Worm (Caenorhabditis elegans) whole organism, late embryonic: ENCODE measurements around the gene srh-252.

Experiments
- C38D4.7 ChIP-seq: fragments of 200-800 bp; sonication (Bioruptor generic); optimal IDR thresholded peaks from 2 replicates; lab custom pipeline; 2018; ENCODE audit warnings: mild to moderate bottlenecking, missing genetic modification characterization, moderate library complexity, missing compliant biosample characterization
- T23F11.4 ChIP-seq: fragments of 200-800 bp; sonication (Bioruptor generic); optimal IDR thresholded peaks from 2 replicates; lab custom pipeline; 2018; ENCODE audit warnings: mild to moderate bottlenecking, missing genetic modification characterization, missing compliant biosample characterization
- ama-1 ChIP-seq: fragments of 150-350 bp; optimal IDR thresholded peaks from 2 replicates; lab custom pipeline; 2014
- ceh-14 ChIP-seq: sonication (generic microtip); optimal IDR thresholded peaks from 2 replicates; lab custom pipeline; 2016; ENCODE audit warnings: missing genotype, missing genetic modification characterization, missing compliant biosample characterization
- ceh-18 ChIP-seq: sonication (generic microtip); optimal IDR thresholded peaks from 2 replicates; lab custom pipeline; 2016; ENCODE audit warnings: missing genetic modification characterization, missing compliant biosample characterization
- ceh-2 ChIP-seq: sonication (generic microtip); optimal IDR thresholded peaks from 2 replicates; lab custom pipeline; 2016; ENCODE audit warnings: missing genotype, missing genetic modification characterization, missing compliant biosample characterization
- ceh-24 ChIP-seq: sonication (generic microtip); optimal IDR thresholded peaks from 2 replicates; lab custom pipeline; 2016; ENCODE audit warnings: mild to moderate bottlenecking, missing genetic modification characterization, missing compliant biosample characterization
- ceh-30 ChIP-seq: fragments of 150-350 bp; optimal IDR thresholded peaks from 2 replicates; lab custom pipeline; 2014; ENCODE audit warnings: missing biosample characterization, missing genetic modification characterization
- ceh-34 ChIP-seq: sonication (generic microtip); optimal IDR thresholded peaks from 2 replicates; lab custom pipeline; 2016; ENCODE audit warnings: mild to moderate bottlenecking, missing genetic modification characterization, missing compliant biosample characterization
- ceh-48 ChIP-seq: sonication (generic microtip); optimal IDR thresholded peaks from 2 replicates; lab custom pipeline; 2016; ENCODE audit warnings: missing genetic modification characterization, inconsistent platforms, missing compliant biosample characterization
- ceh-6 ChIP-seq: fragments of 200-800 bp; sonication (Bioruptor generic); optimal IDR thresholded peaks from 2 replicates; lab custom pipeline; 2018; ENCODE audit warnings: mild to moderate bottlenecking, missing genetic modification characterization, missing compliant biosample characterization
- dve-1 ChIP-seq: sonication (generic microtip); optimal IDR thresholded peaks from 2 replicates; lab custom pipeline; 2017; ENCODE audit warnings: antibody characterized with exemption, mild to moderate bottlenecking, missing genetic modification characterization, missing compliant biosample characterization
- elt-2 ChIP-seq: sonication (generic microtip); optimal IDR thresholded peaks from 2 replicates; lab custom pipeline; 2016; ENCODE audit warnings: missing genetic modification reagents, missing genetic modification characterization, missing compliant biosample characterization
- ets-4 ChIP-seq: sonication (generic microtip); optimal IDR thresholded peaks from 2 replicates; lab custom pipeline; 2016; ENCODE audit warnings: missing genetic modification characterization, missing compliant biosample characterization
- eyg-1 ChIP-seq: sonication (generic microtip); optimal IDR thresholded peaks from 2 replicates; lab custom pipeline; 2016; ENCODE audit warnings: missing genotype, missing genetic modification characterization, missing compliant biosample characterization
- fax-1 ChIP-seq: sonication (generic microtip); optimal IDR thresholded peaks from 2 replicates; lab custom pipeline; 2016; ENCODE audit warnings: missing genotype, missing genetic modification characterization, missing compliant biosample characterization
- fkh-6 ChIP-seq: sonication (generic microtip); optimal IDR thresholded peaks from 2 replicates; lab custom pipeline; 2016; ENCODE audit warnings: missing genetic modification characterization, missing compliant biosample characterization
- gmeb-2 ChIP-seq: sonication (generic microtip); optimal IDR thresholded peaks from 2 replicates; lab custom pipeline; 2016; ENCODE audit warnings: missing genetic modification characterization, inconsistent platforms, missing compliant biosample characterization
- hlh-13 ChIP-seq: fragments of 200-800 bp; sonication (Bioruptor generic); optimal IDR thresholded peaks from 2 replicates; lab custom pipeline; 2018; ENCODE audit warnings: mild to moderate bottlenecking, missing genetic modification characterization, missing compliant biosample characterization
- hlh-6 ChIP-seq: sonication (generic microtip); optimal IDR thresholded peaks from 2 replicates; lab custom pipeline; 2016; ENCODE audit warnings: missing genotype, missing genetic modification characterization, missing compliant biosample characterization
- hlh-8 ChIP-seq: sonication (generic microtip); optimal IDR thresholded peaks from 2 replicates; lab custom pipeline; 2016; ENCODE audit warnings: missing genotype, missing genetic modification characterization, missing compliant biosample characterization
- lim-6 ChIP-seq: sonication (generic microtip); optimal IDR thresholded peaks from 2 replicates; lab custom pipeline; 2016; ENCODE audit warnings: missing genetic modification characterization, missing compliant biosample characterization
- lin-11 ChIP-seq: fragments of 200-800 bp; sonication (Bioruptor generic); optimal IDR thresholded peaks from 2 replicates; lab custom pipeline; 2018; ENCODE audit warnings: mild to moderate bottlenecking, missing genetic modification characterization, missing compliant biosample characterization
- madf-2 ChIP-seq: sonication (generic microtip); optimal IDR thresholded peaks from 2 replicates; lab custom pipeline; 2017; ENCODE audit warnings: missing genetic modification characterization, missing compliant biosample characterization
- nhr-232 ChIP-seq: sonication (generic microtip); optimal IDR thresholded peaks from 2 replicates; lab custom pipeline; 2016; ENCODE audit warnings: missing genetic modification characterization, missing compliant biosample characterization
- npax-4 ChIP-seq: sonication (generic microtip); optimal IDR thresholded peaks from 2 replicates; lab custom pipeline; 2016; ENCODE audit warnings: missing genetic modification characterization, missing compliant biosample characterization
- pax-1 ChIP-seq: fragments of 150-350 bp; optimal IDR thresholded peaks from 2 replicates; lab custom pipeline; 2014; ENCODE audit warnings: missing biosample characterization, missing genetic modification characterization
- pha-4 ChIP-seq: fragments of 150-350 bp; optimal IDR thresholded peaks from 2 replicates; lab custom pipeline; 2018; ENCODE audit warnings: missing biosample characterization, missing genetic modification reagents, missing genetic modification characterization
- pros-1 ChIP-seq: fragments of 150-350 bp; optimal IDR thresholded peaks from 2 replicates; lab custom pipeline; 2014; ENCODE audit warnings: missing biosample characterization, missing genetic modification reagents, missing genetic modification characterization
- rnt-1 ChIP-seq: sonication (generic microtip); optimal IDR thresholded peaks from 2 replicates; lab custom pipeline; 2016; ENCODE audit warnings: missing genetic modification characterization, missing compliant biosample characterization
- sox-4 ChIP-seq: sonication (generic microtip); optimal IDR thresholded peaks from 2 replicates; lab custom pipeline; 2017; ENCODE audit warnings: mild to moderate bottlenecking, missing genetic modification characterization, inconsistent platforms, missing compliant biosample characterization
- tbx-2 ChIP-seq: sonication (generic microtip); optimal IDR thresholded peaks from 2 replicates; lab custom pipeline; 2016; ENCODE audit warnings: missing genetic modification characterization, missing compliant biosample characterization
- tbx-7 ChIP-seq: sonication (generic microtip); optimal IDR thresholded peaks from 2 replicates; lab custom pipeline; 2016; ENCODE audit warnings: missing genotype, missing genetic modification characterization, missing compliant biosample characterization
- unc-3 ChIP-seq, 2 experiments: fragments of 200-800 bp in 1 of 2; sonication (Bioruptor generic) in 1 of 2; sonication (generic microtip) in 1 of 2; conservative IDR thresholded peaks in 1 of 2; optimal IDR thresholded peaks in 1 of 2; 2 replicates each; pipeline versions ENCODE4 v1.3.6 to Lab custom; 2016 to 2022; ENCODE audit warnings: missing compliant biosample characterization in 2 of 2, missing genetic modification characterization in 2 of 2, missing genetic modification reagents in 1 of 2
- unc-42 ChIP-seq: sonication (generic microtip); optimal IDR thresholded peaks from 2 replicates; lab custom pipeline; 2016; ENCODE audit warnings: missing genotype, missing genetic modification characterization, missing compliant biosample characterization
- unc-86 ChIP-seq: sonication (generic microtip); optimal IDR thresholded peaks from 2 replicates; lab custom pipeline; 2016; ENCODE audit warnings: missing genetic modification characterization, missing compliant biosample characterization
- zip-5 ChIP-seq: sonication (generic microtip); optimal IDR thresholded peaks from 2 replicates; lab custom pipeline; 2016; ENCODE audit warnings: missing genetic modification characterization, missing compliant biosample characterization

srh-252 gene

DNA sequence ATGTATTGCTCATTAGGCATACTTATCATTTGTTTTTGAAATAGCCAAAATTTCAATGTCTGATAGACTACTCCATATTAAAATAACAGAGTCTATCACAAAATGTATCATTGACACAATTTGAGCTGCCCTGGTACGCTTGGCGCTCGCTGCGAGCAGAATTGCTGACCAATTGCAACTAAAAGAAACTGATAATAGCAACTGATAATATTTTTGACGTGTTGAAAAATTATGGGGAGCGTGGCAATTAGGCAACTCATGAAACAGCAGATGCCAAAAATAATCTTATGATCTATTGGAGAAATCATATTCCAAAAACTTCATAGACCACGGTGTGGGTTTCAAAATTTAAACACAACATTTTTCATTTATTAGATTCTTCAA, 18.1 kb upstream of the srh-252 start:
- no peak for TF ChIP-seq hlh-8 (tag; lab: Kevin White, UChicago)
- TF ChIP-seq C38D4.7 (GFP tag; lab: Kevin White, UChicago): no peak
- TF ChIP-seq pax-1: no peak
- no peak for TF ChIP-seq lin-11 (tag; lab: Kevin White, UChicago)
- no peak for TF ChIP-seq sox-4 (tag; lab: Kevin White, UChicago)
- TF ChIP-seq elt-2 (tag; lab: Kevin White, UChicago): peak; percentile 32
- TF ChIP-seq, all 69 proteins: peak for 1

DNA sequence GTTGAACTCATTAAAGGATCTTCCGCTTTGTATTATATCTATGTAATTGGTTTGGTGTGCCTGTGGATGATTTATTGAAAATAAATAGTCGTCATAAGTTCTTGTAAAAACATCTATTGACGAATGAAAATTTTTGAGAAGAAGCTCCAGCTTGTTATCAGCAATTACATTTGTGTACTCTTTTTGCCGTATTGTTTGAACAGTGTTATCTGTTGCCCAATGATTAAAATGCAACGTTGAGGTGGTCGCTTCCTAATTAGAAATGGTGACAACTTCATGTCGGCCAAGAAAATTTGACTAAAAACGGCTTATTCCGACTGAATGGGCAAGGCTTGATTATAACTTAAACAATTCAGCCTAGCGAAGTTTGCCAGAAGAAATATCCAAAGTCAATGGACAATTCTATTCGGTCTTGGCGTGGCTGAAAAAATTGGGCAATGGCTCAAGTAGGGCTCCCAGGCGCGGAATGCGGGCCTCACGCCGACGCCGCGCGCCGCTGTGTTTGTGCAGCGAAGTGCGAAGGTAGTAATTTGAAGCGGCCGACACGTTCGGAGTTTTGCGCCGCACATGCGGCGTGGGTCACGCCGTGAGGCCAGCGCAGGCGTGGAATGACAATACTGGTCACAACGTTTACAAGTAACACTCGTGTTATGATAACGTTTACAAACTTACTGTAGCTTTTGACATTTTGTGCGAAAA, 17.5 kb upstream of the srh-252 start:
- no peak for TF ChIP-seq tbx-2 (tag; lab: Kevin White, UChicago)
- no peak for TF ChIP-seq lim-6 (tag; lab: Kevin White, UChicago)
- TF ChIP-seq ceh-24 (tag; lab: Kevin White, UChicago): no peak
- no peak for TF ChIP-seq hlh-13 (GFP tag; lab: Kevin White, UChicago)
- no peak for TF ChIP-seq rnt-1

DNA sequence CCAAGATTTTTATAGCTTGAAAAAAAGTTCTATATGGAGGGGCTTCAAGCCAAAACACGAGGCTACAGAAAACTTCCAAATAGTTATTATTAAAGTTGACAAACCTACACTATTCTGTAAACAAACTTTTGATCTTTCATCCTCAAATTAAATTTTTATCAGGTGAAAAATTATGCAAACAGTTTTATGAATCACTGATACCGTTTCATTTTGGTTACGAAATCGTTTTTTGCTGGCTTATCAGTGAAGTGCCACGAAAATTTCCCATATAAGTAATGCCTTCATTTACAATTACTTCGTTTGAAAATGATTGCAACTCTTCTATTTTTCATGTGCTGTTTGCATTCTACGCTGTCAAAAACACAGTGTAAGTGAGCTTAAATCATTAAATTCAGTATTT, 15.6 kb upstream of the srh-252 start, which contains the start of gene T19C9.8:
T19C9.8 (plus strand) TSS at position 299 of the 400 bp plus-strand sequence.
- TF ChIP-seq elt-2 (tag; lab: Kevin White, UChicago) (no peak), gmeb-2 (tag; lab: Kevin White, UChicago) (no peak), nhr-232 (no peak), hlh-6 (no peak)

DNA sequence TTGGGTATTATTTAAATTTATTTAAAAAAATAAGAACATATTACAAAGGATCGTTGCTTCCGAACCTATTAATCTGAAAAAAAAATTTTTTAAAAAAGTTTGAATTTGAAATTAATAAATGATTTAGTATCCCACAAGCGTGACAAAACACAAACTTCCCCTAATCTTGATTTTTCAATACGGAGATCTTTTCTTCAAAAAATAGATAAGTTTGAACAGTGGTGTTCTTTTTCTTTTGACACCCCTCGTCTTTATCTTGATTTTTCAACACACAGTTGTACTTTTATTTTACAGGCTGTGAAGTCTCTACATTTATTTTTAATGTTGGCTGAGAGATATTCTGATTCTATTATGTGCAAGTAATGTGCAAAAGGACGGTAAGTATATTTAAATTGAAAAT, 13.1 kb upstream of the srh-252 start, which contains the start of gene T19C9.10:
T19C9.10 (plus strand) TSS at position 248 of the 400 bp plus-strand sequence.
- TF ChIP-seq fax-1 (no peak), pax-1 (no peak), tbx-7 (no peak), ceh-2 (no peak), unc-42 (no peak), ets-4 (tag; lab: Kevin White, UChicago) (no peak), ceh-24 (tag; lab: Kevin White, UChicago) (no peak), ceh-48 (tag; lab: Kevin White, UChicago) (no peak), ceh-14 (tag; lab: Kevin White, UChicago) (no peak)

DNA sequence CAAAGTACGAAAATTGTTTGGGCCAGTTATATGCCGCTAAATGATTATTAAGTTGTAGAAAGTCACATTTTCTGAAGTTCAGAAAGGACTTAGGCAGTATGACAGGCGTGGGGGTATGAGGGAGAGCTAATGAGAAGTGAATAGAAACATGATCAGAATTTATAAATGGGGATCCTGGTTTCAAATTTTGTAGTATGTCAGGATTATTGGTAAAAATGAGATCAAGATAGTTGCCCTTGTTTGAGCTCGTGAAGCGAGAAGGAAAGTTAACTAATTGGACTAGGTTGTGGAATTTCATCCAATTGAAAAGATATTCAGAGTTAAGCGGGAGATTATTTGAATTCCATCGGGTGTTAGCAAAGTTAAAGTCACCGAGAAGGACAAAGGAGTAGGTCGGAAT, 9.2 kb upstream of the srh-252 start:
- no peak for TF ChIP-seq eyg-1 (tag; lab: Kevin White, UChicago)
- no peak for TF ChIP-seq ceh-6 (GFP tag; lab: Kevin White, UChicago)
- no peak for TF ChIP-seq unc-86
- TF ChIP-seq lin-11 (tag; lab: Kevin White, UChicago): no peak
- TF ChIP-seq npax-4: no peak
- no peak for TF ChIP-seq fax-1
- no peak for TF ChIP-seq hlh-8 (tag; lab: Kevin White, UChicago)
- no peak for TF ChIP-seq zip-5 (tag; lab: Kevin White, UChicago)
- no peak for TF ChIP-seq T23F11.4 (GFP tag; lab: Kevin White, UChicago)

DNA sequence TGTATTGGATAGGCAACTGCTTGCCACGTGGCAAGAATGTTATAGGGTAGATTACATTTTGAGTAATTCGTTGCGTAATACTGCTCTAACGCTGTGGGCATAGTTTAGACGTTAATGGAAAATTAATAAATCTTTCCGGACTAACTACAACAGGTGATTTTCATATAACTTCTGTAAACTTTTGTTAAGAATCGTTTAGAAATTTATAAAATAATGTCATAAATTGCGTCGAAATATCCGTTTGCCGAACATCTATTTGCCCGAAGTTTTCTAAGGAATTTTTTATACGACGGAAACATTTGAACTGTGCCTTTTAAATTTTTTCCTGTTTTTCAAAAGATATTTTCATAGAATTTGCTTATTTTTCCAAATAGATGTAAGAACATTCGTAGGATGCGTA, 2.9 kb upstream of the srh-252 start, which contains the start of gene srh-112:
srh-112 (minus strand) TSS at position 101 of the 400 bp plus-strand sequence.
- TF ChIP-seq ceh-30 (tag; lab: Kevin White, UChicago): no peak
- no peak for TF ChIP-seq madf-2 (tag; lab: Kevin White, UChicago)
- no peak for TF ChIP-seq pha-4 (tag; lab: Kevin White, UChicago)
- no peak for TF ChIP-seq ceh-18 (tag; lab: Kevin White, UChicago)
- TF ChIP-seq unc-3 (GFP tag; conservative IDR thresholded peaks at IDR 0.05; lab: Robert Waterston, UW): no peak
- no peak for TF ChIP-seq unc-3 (tag; optimal IDR thresholded peaks at IDR 0.05; lab: Kevin White, UChicago)
- TF ChIP-seq fkh-6 (tag; lab: Kevin White, UChicago): no peak
- no peak for TF ChIP-seq ceh-34
- TF ChIP-seq lim-6 (tag; lab: Kevin White, UChicago): no peak
- TF ChIP-seq C38D4.7 (GFP tag; lab: Kevin White, UChicago): no peak
- no peak for TF ChIP-seq dve-1 (tag; lab: Kevin White, UChicago)
- TF ChIP-seq nhr-232: no peak
- no peak for TF ChIP-seq ceh-48 (tag; lab: Kevin White, UChicago)
- no peak for TF ChIP-seq ama-1 (lab: Kevin White, UChicago)
- no peak for TF ChIP-seq sox-4 (tag; lab: Kevin White, UChicago)
- no peak for TF ChIP-seq pros-1
- TF ChIP-seq, all 69 proteins: peak for 0
